Fruit fly (Drosophila melanogaster) whole organism, prepupa: Measurements from ENCODE around the gene CG42481.

Experiments used
- CG6163 ChIP-seq: fragments of 200-800 bp; sonication (Bioruptor generic); IDR thresholded peaks from 3 replicates; pipeline ENCODE4 v1.3.6; 2022; ENCODE audit warnings: missing biosample characterization, missing genetic modification characterization
- CG8319 ChIP-seq: fragments of 200-800 bp; sonication (Bioruptor generic); optimal IDR thresholded peaks from 3 replicates; lab custom pipeline; 2016; ENCODE audit warnings: missing biosample characterization, missing genetic modification characterization
- Gug ChIP-seq: fragments of 200-800 bp; sonication (Bioruptor generic); IDR thresholded peaks from 2 replicates; pipeline ENCODE4 v1.3.6; 2022; ENCODE audit warnings: missing biosample characterization, missing genetic modification characterization
- Met ChIP-seq: fragments of 200-800 bp; sonication (Bioruptor generic); optimal IDR thresholded peaks from 3 replicates; lab custom pipeline; 2016; ENCODE audit warnings: missing biosample characterization, missing genetic modification characterization
- OdsH ChIP-seq: fragments of 200-800 bp; sonication (Bioruptor generic); optimal IDR thresholded peaks from 3 replicates; lab custom pipeline; 2016; ENCODE audit warnings: missing biosample characterization, missing genetic modification characterization
- cyc ChIP-seq: fragments of 200-800 bp; sonication (Bioruptor generic); optimal IDR thresholded peaks from 3 replicates; lab custom pipeline; 2016; ENCODE audit warnings: missing biosample characterization, missing genetic modification characterization
- lz ChIP-seq: fragments of 200-800 bp; sonication (Bioruptor generic); optimal IDR thresholded peaks from 3 replicates; lab custom pipeline; 2016; ENCODE audit warnings: missing biosample characterization, missing genetic modification characterization
- pdm3 ChIP-seq: fragments of 200-800 bp; sonication (Bioruptor generic); optimal IDR thresholded peaks from 3 replicates; lab custom pipeline; 2016; ENCODE audit warnings: missing biosample characterization, missing genetic modification characterization

- TF ChIP-seq CG6163 (GFP tag; lab: Robert Waterston, UW): no peak; the same call in 2 of the 3 replicates
- no peak for TF ChIP-seq cyc (GFP tag; lab: Kevin White, UChicago)
- no peak for TF ChIP-seq pdm3
- TF ChIP-seq lz (GFP tag; lab: Kevin White, UChicago): no peak
- no peak for TF ChIP-seq Gug (GFP tag; lab: Robert Waterston, UW)
- TF ChIP-seq Met (GFP tag; lab: Kevin White, UChicago): no peak
- TF ChIP-seq OdsH (GFP tag; lab: Kevin White, UChicago): no peak
- no peak for TF ChIP-seq CG8319 (GFP tag; lab: Kevin White, UChicago)
These were observed 47.0 kb downstream of the CG42481 start for dm6 chr3L:13251786-13252185.
